Fruit fly (Drosophila melanogaster) Kc167 (cell line): ENCODE results near the gene Or94a.

Source experiments
- Myc ChIP-seq: fragments of >200 bp; optimal IDR thresholded peaks from 2 replicates; lab custom pipeline; 2017; ENCODE audit warnings: missing external identifiers
- Sin3A ChIP-seq: fragments of >200 bp; optimal IDR thresholded peaks from 2 replicates; lab custom pipeline; 2018; ENCODE audit warnings: missing external identifiers
- h ChIP-seq: fragments of >200 bp; optimal IDR thresholded peaks from 3 replicates; lab custom pipeline; 2018; ENCODE audit warnings: missing external identifiers
- insv ChIP-seq: fragments of >200 bp; optimal IDR thresholded peaks from 3 replicates; lab custom pipeline; 2018; ENCODE audit warnings: missing external identifiers
- psq ChIP-seq: fragments of >200 bp; optimal IDR thresholded peaks from 2 replicates; lab custom pipeline; 2017; ENCODE audit warnings: missing external identifiers
- ttk ChIP-seq: sonication (Bioruptor generic); optimal IDR thresholded peaks from 2 replicates; lab custom pipeline; 2017; ENCODE audit warnings: missing external identifiers

Or94a gene

DNA sequence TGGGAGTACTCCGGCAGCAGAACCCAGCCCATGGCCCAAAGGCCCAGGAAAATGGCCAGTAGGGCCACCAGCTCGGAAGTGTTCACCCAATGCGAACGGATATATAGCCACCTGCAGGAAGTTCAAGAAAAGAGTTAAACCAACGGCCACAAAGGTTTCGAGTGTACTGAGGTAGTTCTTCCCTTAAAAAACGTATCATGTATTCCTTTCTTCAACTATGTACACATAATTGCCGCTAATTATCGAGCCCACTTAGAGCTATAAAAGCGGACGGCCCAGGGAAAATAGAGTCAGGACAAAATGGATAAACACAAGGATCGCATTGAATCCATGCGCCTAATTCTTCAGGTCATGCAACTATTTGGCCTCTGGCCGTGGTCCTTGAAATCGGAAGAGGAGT lies at the start of gene Or94a:
TSS of gene Or94a (plus strand) at position 301 of the 400 bp plus-strand sequence.
- TF ChIP-seq h (lab: Kevin White, UChicago) (no peak), psq (no peak), insv (lab: Kevin White, UChicago) (no peak), Myc (no peak), Sin3A (lab: Kevin White, UChicago) (no peak)

DNA sequence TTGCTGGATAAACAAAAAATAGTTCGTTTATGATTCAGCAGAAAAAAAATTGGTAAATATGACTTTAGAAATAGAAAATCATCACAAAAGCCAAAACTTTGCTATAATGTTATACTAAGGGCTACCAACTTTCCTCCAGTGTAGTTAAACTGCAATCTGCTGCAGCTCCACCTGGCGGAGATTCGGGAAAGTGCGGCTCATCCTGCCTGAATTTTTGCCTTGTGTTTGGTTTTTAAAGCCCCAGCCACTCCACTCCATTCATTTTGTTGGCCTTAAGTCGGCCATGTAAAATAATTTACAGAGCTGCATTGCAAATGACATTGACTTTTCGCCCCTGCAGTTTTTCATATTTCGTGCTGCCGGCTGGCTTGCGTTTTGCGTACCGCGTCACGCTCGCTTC lies 21.9 kb upstream of the Or94a start:
- TF ChIP-seq Myc, result no peak
- TF ChIP-seq h (lab: Kevin White, UChicago), result no peak
- TF ChIP-seq ttk (lab: Kevin White, UChicago), result no peak
- TF ChIP-seq insv (lab: Kevin White, UChicago), result no peak
- TF ChIP-seq Sin3A (lab: Kevin White, UChicago), result no peak
- TF ChIP-seq psq, result no peak

- TF ChIP-seq psq, result no peak
- no peak for TF ChIP-seq ttk (lab: Kevin White, UChicago)
- TF ChIP-seq insv (lab: Kevin White, UChicago), result no peak
These were observed 21.1 kb upstream of the Or94a start, which contains the start of gene Tpl94D for dm6 chr3R:22965984-22966383. Tpl94D (plus strand) TSS chr3R:22966284.

dm6 chr3R:22976997-22977396 lies 10.1 kb upstream of the Or94a start, which contains the start of gene Gbp3:
Gbp3 (plus strand) TSS chr3R:22977270.
- no peak for TF ChIP-seq insv (lab: Kevin White, UChicago)
- no peak for TF ChIP-seq h (lab: Kevin White, UChicago)
- TF ChIP-seq Sin3A (lab: Kevin White, UChicago), result no peak
- TF ChIP-seq ttk (lab: Kevin White, UChicago), result no peak
- no peak for TF ChIP-seq Myc
- no peak for TF ChIP-seq psq

- TF ChIP-seq ttk (lab: Kevin White, UChicago) (no peak), Myc (no peak), insv (lab: Kevin White, UChicago) (no peak), Sin3A (lab: Kevin White, UChicago) (no peak), psq (no peak), h (lab: Kevin White, UChicago) (no peak)
These were observed 1.9 kb downstream of the Or94a start, which contains the start of gene Or94b for dm6 chr3R:22988995-22989394. Or94b (plus strand) TSS chr3R:22989295.

DNA sequence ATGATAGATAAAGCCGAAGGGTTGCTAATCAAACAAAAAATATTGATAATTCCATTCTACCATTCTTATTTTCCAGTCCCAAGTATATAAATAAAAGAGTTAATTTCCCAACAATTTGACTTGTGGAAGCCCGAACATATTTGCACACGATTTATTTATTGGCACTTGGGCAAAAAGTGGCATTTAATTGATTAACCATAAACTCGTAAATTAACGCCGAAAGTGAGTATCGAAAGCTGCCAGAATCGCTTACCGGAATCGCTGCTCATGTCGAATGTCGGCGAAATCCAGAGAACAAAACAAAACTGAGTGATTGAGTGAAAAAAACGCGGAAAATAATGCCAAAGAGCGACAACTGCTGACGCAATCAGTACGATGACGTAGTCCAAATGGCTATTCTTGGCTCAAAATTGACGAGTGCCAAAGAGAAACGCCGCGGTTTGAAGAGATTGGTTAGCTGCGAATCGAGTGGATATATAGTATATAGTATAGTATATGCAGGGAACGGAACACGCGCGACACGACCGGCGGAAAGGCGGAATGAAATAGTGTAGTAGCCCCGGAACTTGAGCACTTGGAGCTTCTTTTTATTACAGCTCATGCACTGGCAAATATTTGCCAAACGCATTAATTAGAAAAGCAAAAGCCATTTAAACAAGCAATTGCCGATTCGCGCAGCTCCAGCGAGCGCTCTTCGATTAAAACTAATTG lies 11.0 kb downstream of the Or94a start, which contains the start of gene Nha2:
TSS of gene Nha2 (minus strand) at position 617 of the 711 bp plus-strand sequence.
- TF ChIP-seq psq, result no peak
- TF ChIP-seq Sin3A (lab: Kevin White, UChicago), result no peak
- no peak for TF ChIP-seq insv (lab: Kevin White, UChicago)

dm6 chr3R:22998623-22999179 lies 11.6 kb downstream of the Or94a start:
- TF ChIP-seq ttk (lab: Kevin White, UChicago) (no peak), Sin3A (lab: Kevin White, UChicago) (no peak), psq (no peak), h (lab: Kevin White, UChicago) (no peak), insv (lab: Kevin White, UChicago) (no peak), Myc (no peak)

DNA sequence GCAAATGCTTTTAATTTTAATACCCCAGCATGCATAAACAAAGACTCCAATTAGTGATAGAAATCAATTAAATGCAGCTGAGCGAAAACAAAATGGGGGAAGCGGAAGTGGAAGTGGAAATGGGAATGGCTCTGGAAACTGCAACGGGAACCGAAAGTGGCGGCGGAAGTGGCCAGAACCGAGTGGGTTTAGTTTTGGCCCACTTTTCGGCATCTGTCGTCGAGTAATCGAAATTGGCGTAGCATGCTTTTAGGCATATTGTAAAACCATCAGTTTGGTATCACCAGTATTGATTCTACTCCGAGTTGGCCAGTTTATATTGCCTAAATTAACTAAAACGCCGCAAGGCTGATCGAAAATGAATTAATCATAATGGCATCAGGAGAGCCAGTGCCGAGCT lies 17.1 kb downstream of the Or94a start:
- TF ChIP-seq ttk (lab: Kevin White, UChicago) (no peak), Sin3A (lab: Kevin White, UChicago) (no peak), h (lab: Kevin White, UChicago) (no peak), insv (lab: Kevin White, UChicago) (no peak), Myc (no peak), psq (no peak)

DNA sequence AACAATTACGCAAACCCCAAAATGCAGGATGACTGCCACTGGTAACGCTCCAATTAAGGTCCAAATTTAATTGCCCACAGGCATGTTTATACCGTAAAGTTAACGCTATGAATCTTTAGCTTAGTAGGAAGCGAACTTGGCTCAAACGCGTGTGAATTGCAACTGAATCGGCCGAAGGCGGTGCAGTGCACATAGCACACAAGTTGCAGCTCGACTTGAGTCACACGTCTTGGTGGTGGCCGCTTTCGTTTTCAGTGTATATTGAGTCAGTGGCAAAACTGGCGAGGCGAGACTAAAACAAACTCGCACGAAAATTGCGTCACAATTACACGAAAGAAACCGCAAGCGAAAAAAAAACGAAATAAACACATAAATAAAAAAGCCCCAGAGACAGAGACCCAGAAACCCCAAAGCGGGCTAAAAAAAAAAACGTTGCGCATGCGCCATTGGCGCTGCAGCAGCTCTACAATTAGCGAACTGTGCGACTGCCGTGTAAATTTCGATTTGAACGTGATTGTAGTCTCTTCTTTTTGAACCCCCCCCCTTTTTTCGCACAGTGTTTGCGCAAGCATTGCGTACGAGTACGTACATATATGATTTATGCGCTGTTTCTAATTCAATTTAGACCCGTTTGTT lies 22.5 kb downstream of the Or94a start:
- no peak for TF ChIP-seq h (lab: Kevin White, UChicago)
- no peak for TF ChIP-seq psq
- no peak for TF ChIP-seq ttk (lab: Kevin White, UChicago)
- TF ChIP-seq Sin3A (lab: Kevin White, UChicago), result no peak
- TF ChIP-seq insv (lab: Kevin White, UChicago), result no peak
- TF ChIP-seq Myc, result no peak

DNA sequence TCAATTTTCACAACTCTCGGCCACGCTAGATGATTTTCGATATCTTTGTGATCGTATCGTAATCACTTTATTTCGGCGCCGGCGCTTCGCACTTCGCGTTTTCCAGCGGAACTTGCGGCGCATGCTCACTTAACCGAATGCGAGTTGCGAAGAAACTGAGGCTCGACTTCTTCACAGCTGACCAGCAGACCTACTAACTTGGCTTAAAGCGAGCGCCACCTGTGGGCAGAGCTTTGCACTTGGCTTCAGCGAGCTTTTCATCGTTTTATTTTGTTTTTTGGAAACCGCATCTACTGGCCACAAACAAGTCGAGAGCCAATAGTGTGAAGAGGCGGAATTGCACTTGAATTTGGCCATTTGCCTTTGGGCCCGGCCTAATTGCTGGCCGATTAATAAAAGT lies 23.3 kb downstream of the Or94a start, which contains the start of gene CG34375:
TSS of gene CG34375 (minus strand) at position 157 of the 400 bp plus-strand sequence.
- TF ChIP-seq insv (lab: Kevin White, UChicago) (no peak), Myc (no peak), Sin3A (lab: Kevin White, UChicago) (no peak), psq (no peak), h (lab: Kevin White, UChicago) (no peak), ttk (lab: Kevin White, UChicago) (no peak)

DNA sequence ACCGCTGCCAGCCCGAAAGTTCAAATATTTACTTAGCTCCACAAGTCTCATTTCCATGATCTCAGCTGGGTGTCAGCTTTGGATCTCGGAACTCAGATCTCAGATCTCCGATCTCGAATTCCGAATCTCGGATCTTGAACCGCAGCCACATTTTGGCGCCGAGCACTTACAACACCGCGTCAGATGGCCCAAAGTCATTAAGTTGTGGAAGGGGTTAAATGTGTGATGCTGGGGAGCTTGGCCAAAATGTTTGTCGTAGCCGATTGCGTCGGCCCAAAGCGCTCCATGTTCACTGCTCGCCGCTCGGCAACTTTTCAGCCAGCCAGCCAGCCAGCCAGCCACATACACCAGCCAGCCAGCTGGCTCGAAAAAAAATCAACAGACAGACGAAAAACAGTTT lies 24.9 kb downstream of the Or94a start, which contains the start of gene CG6688:
TSS of gene CG6688 (plus strand) at position 396 of the 400 bp plus-strand sequence.
- TF ChIP-seq Myc (no peak), Sin3A (lab: Kevin White, UChicago) (no peak), psq (no peak), h (lab: Kevin White, UChicago) (no peak), insv (lab: Kevin White, UChicago) (no peak), ttk (lab: Kevin White, UChicago) (no peak)

DNA sequence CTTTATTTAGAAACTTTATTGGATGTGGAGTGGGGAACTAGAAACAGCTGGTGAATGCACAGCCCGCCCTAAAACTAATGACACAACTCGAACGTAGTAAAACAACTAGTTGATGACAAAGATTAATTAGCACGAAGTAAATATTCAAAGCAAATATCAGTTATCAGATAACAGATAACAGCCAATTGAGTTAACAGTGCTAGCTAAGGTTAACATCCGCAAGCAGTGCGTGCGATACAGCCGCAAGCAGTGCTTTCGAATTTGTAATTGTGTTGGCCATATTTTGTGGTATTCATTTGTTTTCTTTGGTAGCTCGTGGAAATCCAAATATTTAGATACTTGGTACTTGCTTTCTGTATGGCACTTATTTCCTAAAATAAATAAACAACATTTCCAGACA lies 26.4 kb downstream of the Or94a start:
- TF ChIP-seq Sin3A (lab: Kevin White, UChicago), result no peak
- TF ChIP-seq Myc, result no peak
- no peak for TF ChIP-seq insv (lab: Kevin White, UChicago)
- TF ChIP-seq psq, result no peak
- no peak for TF ChIP-seq h (lab: Kevin White, UChicago)
- no peak for TF ChIP-seq ttk (lab: Kevin White, UChicago)
